Worm (Caenorhabditis elegans) whole organism, mixed stage, embryonic: ENCODE measurements around the gene zfp-3.

ENCODE experiments used
- ceh-43 ChIP-seq: fragments of 200-800 bp; sonication (Bioruptor generic); optimal IDR thresholded peaks from 2 replicates; lab custom pipeline; 2018; ENCODE audit warnings: mild to moderate bottlenecking, missing genetic modification characterization, moderate library complexity, missing compliant biosample characterization
- ceh-83 ChIP-seq: fragments of 200-800 bp; sonication (Bioruptor generic); optimal IDR thresholded peaks from 2 replicates; lab custom pipeline; 2018; ENCODE audit warnings: mild to moderate bottlenecking, missing genetic modification characterization, missing compliant biosample characterization
- nhr-12 ChIP-seq: fragments of 150-350 bp; optimal IDR thresholded peaks from 2 replicates; lab custom pipeline; 2014; ENCODE audit warnings: missing biosample characterization, missing genetic modification characterization
- pha-4 ChIP-seq: fragments of 150-350 bp; optimal IDR thresholded peaks from 2 replicates; lab custom pipeline; 2018; ENCODE audit warnings: missing biosample characterization, missing genetic modification reagents, missing genetic modification characterization
- unc-120 ChIP-seq: sonication (generic microtip); optimal IDR thresholded peaks from 2 replicates; lab custom pipeline; 2017; ENCODE audit warnings: missing genetic modification characterization, missing compliant biosample characterization; ENCODE audit not compliant: poor library complexity, severe bottlenecking
- unc-62 ChIP-seq: fragments of 150-350 bp; optimal IDR thresholded peaks from 2 replicates; lab custom pipeline; 2014; ENCODE audit warnings: missing biosample characterization, missing genetic modification reagents, missing genetic modification characterization

DNA sequence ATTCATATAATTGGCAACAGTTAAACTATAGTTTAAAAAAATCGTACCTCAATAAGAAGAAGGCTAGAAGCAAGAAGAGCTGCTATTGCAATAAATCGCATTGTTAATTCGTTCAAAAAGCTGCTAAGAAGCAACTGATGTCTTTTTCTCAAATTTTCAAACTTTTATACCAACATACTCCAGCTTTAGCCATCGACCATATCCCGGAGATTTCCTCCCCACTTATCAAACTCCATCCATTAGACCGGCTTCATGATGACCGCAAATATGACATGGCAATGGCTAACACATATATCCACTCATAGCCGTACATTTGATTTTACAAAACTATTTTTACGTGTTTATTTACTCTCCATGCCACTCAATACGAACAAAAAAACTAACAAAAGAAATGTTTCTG is 35.9 kb downstream of the zfp-3 start, which contains the start of gene abu-2:
- TF ChIP-seq nhr-12 (no peak), pha-4 (tag; lab: Kevin White, UChicago) (no peak), ceh-43 (GFP tag; lab: Kevin White, UChicago) (no peak), ceh-83 (no peak), unc-62 (GFP tag; lab: Kevin White, UChicago) (no peak), unc-120 (tag; lab: Kevin White, UChicago) (no peak)
